Fruit fly (Drosophila melanogaster) whole organism, embryonic: ENCODE results near the gene CG17118.

ENCODE experiments used
- Awh ChIP-seq: fragments of 200-800 bp; sonication (Bioruptor generic); IDR thresholded peaks from 2 replicates; pipeline ENCODE4, ENCODE4 v1.3.6; 2022; ENCODE audit warnings: missing biosample characterization, missing genetic modification characterization
- Bdp1 ChIP-seq: fragments of 200-800 bp; sonication (Bioruptor generic); optimal IDR thresholded peaks from 3 replicates; lab custom pipeline; 2016; ENCODE audit warnings: missing biosample characterization, missing genetic modification characterization
- CG10321 ChIP-seq: fragments of 200-800 bp; sonication (Bioruptor generic); IDR thresholded peaks from 2 replicates; pipeline ENCODE4 v1.3.6; 2022; ENCODE audit warnings: missing biosample characterization, missing genetic modification characterization
- CG10366 ChIP-seq: fragments of 200-800 bp; sonication (Bioruptor generic); IDR thresholded peaks from 2 replicates; pipeline ENCODE4 v1.3.6; 2022; ENCODE audit warnings: missing biosample characterization, missing genetic modification characterization
- CG11093 ChIP-seq: fragments of 200-800 bp; sonication (Bioruptor generic); IDR thresholded peaks from 3 replicates; pipeline ENCODE4 v1.3.6; 2022; ENCODE audit warnings: missing biosample characterization, missing genetic modification characterization
- CG11456 ChIP-seq: fragments of 200-800 bp; sonication (Bioruptor generic); IDR thresholded peaks from 3 replicates; pipeline ENCODE4 v1.3.6; 2022; ENCODE audit warnings: missing biosample characterization, missing genetic modification characterization
- CG12942 ChIP-seq: fragments of 200-800 bp; sonication (Bioruptor generic); optimal IDR thresholded peaks from 3 replicates; lab custom pipeline; 2016; ENCODE audit warnings: missing biosample characterization, missing genetic modification characterization
- CG15269 ChIP-seq: fragments of 200-800 bp; sonication (Bioruptor generic); optimal IDR thresholded peaks from 2 replicates; lab custom pipeline; 2018; ENCODE audit warnings: missing biosample characterization, mild to moderate bottlenecking, missing genetic modification characterization, moderate library complexity
- CG1602 ChIP-seq: fragments of 200-800 bp; sonication (Bioruptor generic); optimal IDR thresholded peaks from 3 replicates; lab custom pipeline; 2016; ENCODE audit warnings: missing biosample characterization, missing genetic modification characterization
- CG1603 ChIP-seq: fragments of 200-800 bp; sonication (Bioruptor generic); optimal IDR thresholded peaks from 2 replicates; lab custom pipeline; 2019; ENCODE audit warnings: missing biosample characterization, mild to moderate bottlenecking, missing genetic modification characterization, moderate library complexity
- CG17385 ChIP-seq: fragments of 200-800 bp; sonication (Bioruptor generic); optimal IDR thresholded peaks from 3 replicates; lab custom pipeline; 2018; ENCODE audit warnings: missing biosample characterization, mild to moderate bottlenecking, missing genetic modification characterization
- CG18619 ChIP-seq: fragments of 200-800 bp; sonication (Bioruptor generic); optimal IDR thresholded peaks from 3 replicates; lab custom pipeline; 2017; ENCODE audit warnings: missing biosample characterization, mild to moderate bottlenecking, missing genetic modification characterization
- CG2129 ChIP-seq: fragments of 200-800 bp; sonication (Bioruptor generic); IDR thresholded peaks from 2 replicates; pipeline ENCODE4 v1.3.6; 2022; ENCODE audit warnings: missing biosample characterization, missing genetic modification characterization; ENCODE audit not compliant: partially characterized antibody
- CG3065 ChIP-seq: fragments of 200-800 bp; sonication (Bioruptor generic); optimal IDR thresholded peaks from 2 replicates; lab custom pipeline; 2016; ENCODE audit warnings: missing biosample characterization, missing genetic modification characterization
- CG32767 ChIP-seq: fragments of 200-800 bp; sonication (Bioruptor generic); IDR thresholded peaks from 2 replicates; pipeline ENCODE4 v1.3.6; 2022; ENCODE audit warnings: missing biosample characterization, missing genetic modification characterization
- CG6254 ChIP-seq: fragments of 200-800 bp; sonication (Bioruptor generic); optimal IDR thresholded peaks from 3 replicates; lab custom pipeline; 2017; ENCODE audit warnings: mild to moderate bottlenecking, missing biosample characterization, missing genetic modification reagents, missing genetic modification characterization
- CG6654 ChIP-seq: fragments of 200-800 bp; sonication (Bioruptor generic); optimal IDR thresholded peaks from 2 replicates; lab custom pipeline; 2017; ENCODE audit warnings: missing biosample characterization, mild to moderate bottlenecking, missing genetic modification characterization
- CG6854 ChIP-seq: fragments of 200-800 bp; sonication (Bioruptor generic); optimal IDR thresholded peaks from 3 replicates; lab custom pipeline; 2017; ENCODE audit warnings: missing biosample characterization, mild to moderate bottlenecking, missing genetic modification characterization
- CG9609 ChIP-seq: fragments of 200-800 bp; sonication (Bioruptor generic); optimal IDR thresholded peaks from 3 replicates; lab custom pipeline; 2016; ENCODE audit warnings: missing biosample characterization, missing genetic modification characterization
- Dfd ChIP-seq, 2 experiments: fragments of >200 bp; optimal IDR thresholded peaks; 2 replicates each; lab custom pipeline; 2017; ENCODE audit warnings: missing biosample characterization in 2 of 2, missing genetic modification characterization in 2 of 2
- Dll ChIP-seq: fragments of 200-800 bp; sonication (Bioruptor generic); IDR thresholded peaks from 4 replicates; pipeline ENCODE4 v1.3.6; 2022; ENCODE audit warnings: missing biosample characterization, missing genetic modification characterization; ENCODE audit not compliant: partially characterized antibody
- Fer3 ChIP-seq: fragments of 200-800 bp; sonication (Bioruptor generic); optimal IDR thresholded peaks from 2 replicates; lab custom pipeline; 2018; ENCODE audit warnings: missing biosample characterization, mild to moderate bottlenecking, missing genetic modification characterization, moderate library complexity
- GATAe ChIP-seq: fragments of 200-800 bp; sonication (Bioruptor generic); conservative IDR thresholded peaks from 2 replicates; pipeline ENCODE4 v1.3.6; 2022; ENCODE audit warnings: missing biosample characterization, missing genetic modification characterization
- HHEX ChIP-seq: fragments of 200-800 bp; sonication (Bioruptor generic); optimal IDR thresholded peaks from 3 replicates; lab custom pipeline; 2017; ENCODE audit warnings: missing biosample characterization, mild to moderate bottlenecking, missing genetic modification characterization, missing genetic modification reagents
- Neu2 ChIP-seq: fragments of 200-800 bp; sonication (Bioruptor generic); optimal IDR thresholded peaks from 3 replicates; lab custom pipeline; 2016; ENCODE audit warnings: missing biosample characterization, missing genetic modification characterization, borderline replicate concordance
- Oli ChIP-seq: fragments of 200-800 bp; sonication (Bioruptor generic); optimal IDR thresholded peaks from 2 replicates; lab custom pipeline; 2018; ENCODE audit warnings: missing biosample characterization, mild to moderate bottlenecking, missing genetic modification characterization, moderate library complexity
- Rx ChIP-seq: fragments of 200-800 bp; sonication (Bioruptor generic); IDR thresholded peaks from 2 replicates; pipeline ENCODE4 v1.3.6; 2022; ENCODE audit warnings: missing biosample characterization, missing genetic modification characterization
- Sin3A ChIP-seq: fragments of >200 bp; optimal IDR thresholded peaks from 2 replicates; lab custom pipeline; 2018
- Sox102F ChIP-seq: fragments of 200-800 bp; sonication (Bioruptor generic); optimal IDR thresholded peaks from 2 replicates; lab custom pipeline; 2018; ENCODE audit warnings: missing biosample characterization, mild to moderate bottlenecking, missing genetic modification characterization, moderate library complexity
- Sry-β ChIP-seq: fragments of 200-800 bp; sonication (Bioruptor generic); optimal IDR thresholded peaks from 2 replicates; lab custom pipeline; 2018; ENCODE audit warnings: missing biosample characterization, mild to moderate bottlenecking, missing genetic modification characterization, moderate library complexity
- Vsx1 ChIP-seq: fragments of 200-800 bp; sonication (Bioruptor generic); optimal IDR thresholded peaks from 2 replicates; lab custom pipeline; 2017; ENCODE audit warnings: missing biosample characterization, mild to moderate bottlenecking, missing genetic modification characterization, missing genetic modification reagents
- Xbp1 ChIP-seq: fragments of 200-800 bp; sonication (Bioruptor generic); optimal IDR thresholded peaks from 3 replicates; lab custom pipeline; 2016; ENCODE audit warnings: missing biosample characterization, mild to moderate bottlenecking, missing genetic modification characterization
- ase ChIP-seq: fragments of 200-800 bp; sonication (Bioruptor generic); IDR thresholded peaks from 3 replicates; pipeline ENCODE4 v1.3.6; 2022; ENCODE audit warnings: missing biosample characterization, missing genetic modification characterization
- az2 ChIP-seq: fragments of 200-800 bp; sonication (Bioruptor generic); optimal IDR thresholded peaks from 3 replicates; lab custom pipeline; 2016; ENCODE audit warnings: missing biosample characterization, missing genetic modification characterization
- bigmax ChIP-seq: fragments of 200-800 bp; sonication (Bioruptor generic); optimal IDR thresholded peaks from 2 replicates; lab custom pipeline; 2018; ENCODE audit warnings: missing biosample characterization, mild to moderate bottlenecking, missing genetic modification characterization
- bowl ChIP-seq: fragments of 200-800 bp; sonication (Bioruptor generic); IDR thresholded peaks from 2 replicates; pipeline ENCODE4 v1.3.6; 2022; ENCODE audit warnings: missing biosample characterization, missing genetic modification characterization
- br ChIP-seq: fragments of >200 bp; optimal IDR thresholded peaks from 2 replicates; lab custom pipeline; 2017
- chif ChIP-seq, 2 experiments: fragments of 200-800 bp; sonication (Bioruptor generic); optimal IDR thresholded peaks; 3 replicates each; lab custom pipeline; 2016; ENCODE audit warnings: missing biosample characterization in 2 of 2, missing genetic modification characterization in 2 of 2
- ewg ChIP-seq: fragments of 200-800 bp; sonication (Bioruptor generic); optimal IDR thresholded peaks from 3 replicates; lab custom pipeline; 2017; ENCODE audit warnings: mild to moderate bottlenecking, missing biosample characterization, missing genetic modification reagents, missing genetic modification characterization
- fru ChIP-seq: fragments of >200 bp; optimal IDR thresholded peaks from 2 replicates; lab custom pipeline; 2017
- gro ChIP-seq: fragments of 200-800 bp; sonication (Bioruptor generic); optimal IDR thresholded peaks from 2 replicates; lab custom pipeline; 2016; ENCODE audit warnings: missing biosample characterization, missing genetic modification characterization
- h ChIP-seq: fragments of >200 bp; optimal IDR thresholded peaks from 2 replicates; lab custom pipeline; 2017
- jing ChIP-seq: fragments of 200-800 bp; sonication (Bioruptor generic); optimal IDR thresholded peaks from 2 replicates; lab custom pipeline; 2018; ENCODE audit warnings: missing biosample characterization, mild to moderate bottlenecking, missing genetic modification characterization
- pfk ChIP-seq: fragments of 200-800 bp; sonication (Bioruptor generic); optimal IDR thresholded peaks from 2 replicates; lab custom pipeline; 2018; ENCODE audit warnings: missing biosample characterization, mild to moderate bottlenecking, missing genetic modification characterization, moderate library complexity
- repo ChIP-seq: fragments of 200-800 bp; sonication (Bioruptor generic); optimal IDR thresholded peaks from 2 replicates; lab custom pipeline; 2016; ENCODE audit warnings: missing biosample characterization, missing genetic modification characterization
- sc ChIP-seq, 3 experiments: fragments of >200 bp in 2 of 3; fragments of 200-800 bp in 1 of 3; sonication (Bioruptor generic) in 1 of 3; optimal IDR thresholded peaks; 2 replicates in 2 of 3; 3 replicates in 1 of 3; lab custom pipeline; 2017; ENCODE audit warnings: mild to moderate bottlenecking in 1 of 3, missing biosample characterization in 1 of 3, missing genetic modification characterization in 1 of 3, missing genetic modification reagents in 1 of 3
- schlank ChIP-seq: fragments of 200-800 bp; sonication (Bioruptor generic); optimal IDR thresholded peaks from 2 replicates; lab custom pipeline; 2018; ENCODE audit warnings: missing biosample characterization, mild to moderate bottlenecking, missing genetic modification characterization
- tio ChIP-seq: fragments of 200-800 bp; sonication (Bioruptor generic); optimal IDR thresholded peaks from 2 replicates; lab custom pipeline; 2017; ENCODE audit warnings: missing biosample characterization, missing genetic modification characterization, inconsistent platforms
- trem ChIP-seq: fragments of 200-800 bp; optimal IDR thresholded peaks from 3 replicates; lab custom pipeline; 2019; ENCODE audit warnings: missing biosample characterization, mild to moderate bottlenecking, missing genetic modification characterization, moderate library complexity
- wor ChIP-seq: fragments of 200-800 bp; sonication (Bioruptor generic); IDR thresholded peaks from 2 replicates; pipeline ENCODE4 v1.3.6; 2022; ENCODE audit warnings: missing biosample characterization, missing genetic modification characterization

Gene CG17118

DNA sequence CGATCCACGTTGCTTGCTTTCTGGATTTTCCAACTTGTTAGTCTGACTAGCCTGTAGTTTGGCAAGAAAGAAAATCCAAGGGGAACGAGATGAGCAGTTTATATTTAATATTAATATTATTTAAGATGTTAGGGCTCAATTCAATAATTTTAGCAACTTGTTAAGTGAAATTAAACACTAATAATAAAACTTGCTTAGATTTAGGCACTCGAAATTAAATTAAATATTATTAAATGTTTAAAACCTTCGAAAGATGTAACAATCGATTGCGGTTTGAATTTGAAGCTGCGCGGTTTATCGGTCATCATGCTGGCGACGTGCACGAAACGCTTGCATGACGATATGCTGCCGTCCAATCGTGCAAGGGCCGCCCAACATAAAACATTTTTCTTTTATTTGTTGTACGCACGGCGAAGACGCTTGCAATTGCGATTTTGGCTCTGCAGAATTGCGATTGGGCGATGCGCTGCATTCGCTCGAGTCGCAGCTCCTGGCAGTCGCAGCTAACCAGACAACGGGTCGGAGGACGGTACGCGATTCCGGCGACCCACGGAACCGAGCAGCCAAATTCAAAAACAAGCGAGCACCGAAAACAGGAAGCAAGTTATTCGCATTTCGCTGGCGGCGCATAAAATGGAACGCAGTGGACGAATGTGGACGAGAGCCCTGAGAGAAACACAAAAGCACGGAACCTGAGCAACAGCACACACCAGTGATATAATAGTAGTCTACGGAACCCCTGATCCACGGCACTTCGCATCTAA lies 7.1 kb downstream of the CG17118 start, which contains the start of the genes Vha16-5 and CG12299 (continued):
- TF ChIP-seq CG10321 (GFP tag; lab: Robert Waterston, UW) (peak; percentile 44; the same call in 1 of the 2 replicates), CG6654 (GFP tag; lab: Kevin White, UChicago) (no peak), CG18619 (peak; percentile 63), gro (GFP tag; lab: Kevin White, UChicago) (peak; percentile 76), Xbp1 (GFP tag; lab: Kevin White, UChicago) (peak; percentile 96), Sin3A (no peak), GATAe (GFP tag; lab: Robert Waterston, UW) (no peak; the same call in 1 of the 2 replicates), Bdp1 (GFP tag; lab: Kevin White, UChicago) (peak; percentile 81), ase (GFP tag; lab: Robert Waterston, UW) (peak; percentile 89), Rx (GFP tag; lab: Robert Waterston, UW) (peak; percentile 87), chif (GFP tag; optimal IDR thresholded peaks at IDR 0.05; lab: Kevin White, UChicago) (peak; percentile 80 to 85), Neu2 (GFP tag; lab: Kevin White, UChicago) (no peak), pfk (GFP tag; lab: Kevin White, UChicago) (no peak), wor (GFP tag; lab: Robert Waterston, UW) (peak; percentile 77), Oli (peak; percentile 29), bigmax (no peak), Vsx1 (GFP tag; lab: Kevin White, UChicago) (no peak), h (lab: Kevin White, UChicago) (no peak), schlank (no peak), CG1603 (tag; lab: Kevin White, UChicago) (peak; percentile 94), CG17385 (GFP tag; lab: Kevin White, UChicago) (peak; percentile 38), az2 (GFP tag; lab: Kevin White, UChicago) (peak; percentile 87), CG3065 (peak; percentile 52), Sry-β (no peak), Dfd (GFP tag; optimal IDR thresholded peaks at IDR 0.05; lab: Kevin White, UChicago) (no peak), fru (lab: Kevin White, UChicago) (no peak), bowl (GFP tag; lab: Robert Waterston, UW) (peak; percentile 82), CG9609 (peak; percentile 89), Dll (peak; percentile 64; the same call in 3 of the 4 replicates), HHEX (GFP tag; lab: Kevin White, UChicago) (peak; percentile 44), sc (optimal IDR thresholded peaks at IDR 0.05; lab: Kevin White, UChicago) (no peak), sc (GFP tag; optimal IDR thresholded peaks at IDR 0.05; lab: Kevin White, UChicago) (no peak), CG11456 (GFP tag; lab: Robert Waterston, UW) (peak; percentile 95), CG2129 (GFP tag; lab: Robert Waterston, UW) (peak; percentile 30; the same call in 1 of the 2 replicates), Fer3 (tag; lab: Kevin White, UChicago) (peak; percentile 60), CG32767 (GFP tag; lab: Robert Waterston, UW) (peak; percentile 67), trem (peak; percentile 30), CG11093 (GFP tag; lab: Robert Waterston, UW) (0 out of 3 replicates have a peak, but pooled peaks have one; percentile 32), Awh (GFP tag; lab: Robert Waterston, UW) (peak; percentile 64), tio (GFP tag; lab: Kevin White, UChicago) (no peak), repo (peak; percentile 88), CG10366 (peak; percentile 95), CG6254 (GFP tag; lab: Kevin White, UChicago) (no peak), CG6854 (GFP tag; lab: Kevin White, UChicago) (no peak), Sox102F (peak; percentile 91), jing (GFP tag; lab: Kevin White, UChicago) (peak; percentile 43), ewg (GFP tag; lab: Kevin White, UChicago) (peak; percentile 74), CG12942 (GFP tag; lab: Kevin White, UChicago) (peak; percentile 86), CG1602 (GFP tag; lab: Kevin White, UChicago) (peak; percentile 85), CG15269 (tag; lab: Kevin White, UChicago) (no peak), br (lab: Kevin White, UChicago) (no peak)
